Worm (Caenorhabditis elegans): ENCODE measurements around the gene spp-11.

Gene spp-11

DNA sequence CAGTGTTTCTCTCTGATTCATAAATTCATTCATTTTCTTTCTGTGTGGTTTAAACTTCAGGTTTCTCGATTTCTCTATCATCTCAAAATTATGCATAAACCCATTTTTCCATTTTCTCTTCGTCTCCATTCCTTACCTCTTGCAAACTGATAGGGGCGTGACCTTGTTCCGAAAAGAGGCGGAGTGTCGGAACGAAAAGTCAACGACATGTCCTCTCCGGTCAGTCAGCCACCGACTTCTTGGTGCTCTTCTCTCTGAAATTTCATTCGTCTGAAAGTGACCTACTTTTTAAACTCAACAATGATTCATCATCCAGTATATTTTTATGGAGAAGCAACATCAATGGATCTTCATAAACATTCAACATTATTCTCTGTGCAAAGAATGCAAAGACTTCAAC, 26.3 kb downstream of the spp-11 start, which contains the start of gene F58F12.12:
TSS of gene F58F12.12 (plus strand) at position 301 of the 400 bp plus-strand sequence.
- TF ChIP-seq drap-1 (GFP tag; optimal IDR thresholded peaks at IDR 0.05) = no peak
- no peak for TF ChIP-seq flh-1 (GFP tag; optimal IDR thresholded peaks at IDR 0.05)
- no peak for TF ChIP-seq sptf-1 (tag; optimal IDR thresholded peaks at IDR 0.05)
- no peak for TF ChIP-seq blmp-1 (tag; optimal IDR thresholded peaks at IDR 0.05)

DNA sequence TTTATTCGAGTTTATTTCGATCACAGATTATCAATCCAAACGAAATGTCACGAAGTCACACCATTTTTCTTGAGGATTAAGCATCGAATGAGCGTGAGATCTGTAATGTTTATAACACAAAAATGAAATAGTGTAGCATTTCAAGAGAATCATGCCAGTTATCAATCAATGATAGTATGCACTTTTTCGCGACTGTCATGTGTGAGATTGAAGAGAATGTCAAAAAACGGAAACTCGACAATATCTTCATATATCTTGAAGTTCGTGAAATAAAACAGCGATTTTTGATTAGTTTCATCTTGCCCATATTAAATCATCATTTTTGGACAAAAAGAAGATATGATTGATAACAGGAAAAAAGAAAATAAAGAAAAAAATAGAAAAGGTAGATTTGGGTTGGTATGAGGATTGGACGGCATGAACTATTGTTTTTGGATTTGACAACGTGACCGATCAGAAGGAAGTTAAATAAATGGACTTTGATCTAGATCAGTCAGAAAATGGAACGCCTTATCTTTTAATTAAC, 28.1 kb downstream of the spp-11 start:
- TF ChIP-seq ztf-11 (tag; optimal IDR thresholded peaks at IDR 0.05) (no peak), elt-1 (tag; optimal IDR thresholded peaks at IDR 0.05; ENCODE audit: borderline replicate concordance, insufficient read depth) (no peak), mab-5 (tag; optimal IDR thresholded peaks at IDR 0.05) (no peak), ceh-39 (tag; optimal IDR thresholded peaks at IDR 0.05) (no peak), ces-1 (GFP tag; optimal IDR thresholded peaks at IDR 0.05) (no peak), lsy-2 (tag; optimal IDR thresholded peaks at IDR 0.05) (no peak), blmp-1 (tag; optimal IDR thresholded peaks at IDR 0.05) (no peak), zip-8 (tag; optimal IDR thresholded peaks at IDR 0.05) (no peak)

DNA sequence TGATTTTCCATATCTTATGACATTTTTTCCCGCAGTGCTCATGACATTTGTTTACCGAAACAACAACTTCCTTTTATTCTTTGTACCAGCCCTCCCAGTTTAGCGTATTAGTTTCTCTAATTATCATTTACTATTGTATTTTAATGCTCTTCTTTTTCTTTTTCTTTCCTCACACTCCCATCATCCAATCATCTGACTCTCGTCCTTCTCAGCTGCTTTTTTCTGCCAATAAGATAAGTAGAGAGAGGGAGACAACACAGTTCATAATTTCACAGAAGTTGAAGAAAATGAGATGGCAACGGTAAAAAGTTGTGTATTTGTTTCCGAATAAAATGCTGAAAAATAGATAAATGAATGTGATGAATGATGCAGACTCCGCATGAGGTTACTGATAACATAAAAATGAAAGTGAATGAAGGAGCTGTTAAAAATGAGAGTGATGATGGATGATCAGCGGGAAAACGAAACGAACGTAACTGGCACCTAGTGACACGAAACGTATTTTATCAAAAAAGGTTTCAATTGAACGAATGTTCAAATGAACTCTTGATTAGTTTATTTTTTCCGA, 29.7 kb downstream of the spp-11 start:
- TF ChIP-seq M03D4.4 (tag; optimal IDR thresholded peaks at IDR 0.05) (no peak), zip-8 (tag; optimal IDR thresholded peaks at IDR 0.05) (no peak), mab-5 (tag; optimal IDR thresholded peaks at IDR 0.05) (no peak), elt-3 (tag; optimal IDR thresholded peaks at IDR 0.05) (no peak), mep-1 (tag; optimal IDR thresholded peaks at IDR 0.05) (no peak), unc-39 (tag; optimal IDR thresholded peaks at IDR 0.05) (no peak), ceh-83 (GFP tag; optimal IDR thresholded peaks at IDR 0.05) (no peak), ces-1 (GFP tag; optimal IDR thresholded peaks at IDR 0.05) (no peak), unc-62 (GFP tag; optimal IDR thresholded peaks at IDR 0.05) (no peak), ceh-39 (tag; optimal IDR thresholded peaks at IDR 0.05) (no peak), lsy-2 (tag; optimal IDR thresholded peaks at IDR 0.05) (no peak), bed-3 (GFP tag; optimal IDR thresholded peaks at IDR 0.05) (no peak), nhr-76 (tag; optimal IDR thresholded peaks at IDR 0.05) (no peak), nhr-28 (tag; optimal IDR thresholded peaks at IDR 0.05) (no peak)

DNA sequence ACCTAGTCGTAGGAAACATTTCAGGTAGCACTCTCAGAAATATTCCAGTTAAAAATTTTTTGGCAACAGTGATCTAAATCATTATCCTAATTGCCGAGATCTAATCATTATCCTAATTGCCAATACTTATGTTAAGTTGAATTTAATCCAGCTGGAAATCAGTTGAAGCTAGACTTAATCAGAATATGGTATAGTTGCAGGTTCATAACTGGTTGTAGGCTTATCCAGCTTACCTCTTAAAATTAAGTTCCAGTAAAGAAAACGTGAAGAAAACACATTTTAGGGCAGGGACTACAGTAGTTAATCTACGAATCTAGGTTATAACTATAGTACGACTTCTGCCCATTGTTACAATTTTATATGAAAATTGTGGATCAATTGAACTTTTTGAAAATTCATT, 30.5 kb downstream of the spp-11 start:
- TF ChIP-seq nhr-2 (tag; optimal IDR thresholded peaks at IDR 0.05) (no peak), mab-5 (tag; optimal IDR thresholded peaks at IDR 0.05) (no peak), ceh-43 (GFP tag; optimal IDR thresholded peaks at IDR 0.05) (no peak), ztf-11 (tag; optimal IDR thresholded peaks at IDR 0.05) (no peak), nhr-237 (tag; optimal IDR thresholded peaks at IDR 0.05) (no peak), blmp-1 (tag; optimal IDR thresholded peaks at IDR 0.05) (no peak), ces-1 (GFP tag; optimal IDR thresholded peaks at IDR 0.05) (no peak), ceh-83 (GFP tag; optimal IDR thresholded peaks at IDR 0.05) (no peak), lsy-2 (tag; optimal IDR thresholded peaks at IDR 0.05) (no peak), unc-120 (tag; optimal IDR thresholded peaks at IDR 0.05; ENCODE audit: poor library complexity, severe bottlenecking) (no peak), zip-8 (tag; optimal IDR thresholded peaks at IDR 0.05) (no peak), nhr-76 (tag; optimal IDR thresholded peaks at IDR 0.05) (no peak), sptf-1 (tag; optimal IDR thresholded peaks at IDR 0.05) (no peak)

DNA sequence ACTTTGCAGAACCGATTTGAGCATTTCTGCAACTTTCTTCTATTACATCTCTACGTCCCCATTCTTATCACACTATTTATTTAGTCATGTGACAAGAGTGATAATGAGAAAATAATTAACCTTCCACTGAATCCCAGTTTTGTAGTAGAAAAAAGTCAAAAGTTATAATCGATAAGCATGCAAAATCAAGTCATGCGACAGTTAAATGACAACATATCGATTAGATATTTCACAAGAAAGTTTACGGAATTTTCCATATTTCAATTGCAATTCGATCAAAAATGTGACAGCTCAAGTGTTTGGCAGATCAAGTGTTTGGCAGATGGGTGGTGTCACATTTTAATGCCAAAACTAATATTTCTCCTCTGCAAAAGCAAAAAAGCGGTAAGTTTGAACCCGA, 32.5 kb downstream of the spp-11 start:
- TF ChIP-seq unc-62 (GFP tag; optimal IDR thresholded peaks at IDR 0.05) (no peak), ztf-11 (tag; optimal IDR thresholded peaks at IDR 0.05) (no peak), nhr-28 (tag; optimal IDR thresholded peaks at IDR 0.05) (no peak), zip-8 (tag; optimal IDR thresholded peaks at IDR 0.05) (no peak), ceh-39 (tag; optimal IDR thresholded peaks at IDR 0.05) (no peak), lin-13 (tag; optimal IDR thresholded peaks at IDR 0.05) (no peak), lin-32 (GFP tag; optimal IDR thresholded peaks at IDR 0.05) (no peak), elt-1 (tag; optimal IDR thresholded peaks at IDR 0.05; ENCODE audit: borderline replicate concordance, insufficient read depth) (no peak), drap-1 (GFP tag; optimal IDR thresholded peaks at IDR 0.05) (no peak), mab-5 (tag; optimal IDR thresholded peaks at IDR 0.05) (no peak), mls-2 (tag; optimal IDR thresholded peaks at IDR 0.05) (no peak), nhr-76 (tag; optimal IDR thresholded peaks at IDR 0.05) (no peak), cnd-1 (tag; optimal IDR thresholded peaks at IDR 0.05) (no peak), bed-3 (GFP tag; optimal IDR thresholded peaks at IDR 0.05) (no peak), M03D4.4 (tag; optimal IDR thresholded peaks at IDR 0.05) (no peak), sem-2 (GFP tag; optimal IDR thresholded peaks at IDR 0.05) (no peak), mep-1 (tag; optimal IDR thresholded peaks at IDR 0.05) (no peak), flh-1 (GFP tag; optimal IDR thresholded peaks at IDR 0.05) (no peak), ham-2 (GFP tag; optimal IDR thresholded peaks at IDR 0.05) (no peak)
